Fruit fly (Drosophila melanogaster) whole organism, prepupa: ENCODE measurements around the gene mus301.

ENCODE experiments used
- CG16779 ChIP-seq: fragments of 200-800 bp; sonication (Bioruptor generic); optimal IDR thresholded peaks from 3 replicates; lab custom pipeline; 2017; ENCODE audit warnings: missing biosample characterization, mild to moderate bottlenecking, missing genetic modification characterization
- CG3919 ChIP-seq: fragments of 200-800 bp; sonication (Bioruptor generic); optimal IDR thresholded peaks from 3 replicates; lab custom pipeline; 2016; ENCODE audit warnings: missing biosample characterization, missing genetic modification characterization
- Eip93F ChIP-seq: fragments of 200-800 bp; sonication (Bioruptor generic); optimal IDR thresholded peaks from 2 replicates; lab custom pipeline; 2016; ENCODE audit warnings: missing biosample characterization, mild to moderate bottlenecking, missing genetic modification characterization
- Hr4 ChIP-seq: fragments of 200-800 bp; sonication (Bioruptor generic); optimal IDR thresholded peaks from 3 replicates; lab custom pipeline; 2016; ENCODE audit warnings: missing biosample characterization, missing genetic modification characterization
- Met ChIP-seq: fragments of 200-800 bp; sonication (Bioruptor generic); optimal IDR thresholded peaks from 3 replicates; lab custom pipeline; 2016; ENCODE audit warnings: missing biosample characterization, missing genetic modification characterization
- Sox14 ChIP-seq: fragments of 200-800 bp; sonication (Bioruptor generic); optimal IDR thresholded peaks from 3 replicates; lab custom pipeline; 2016; ENCODE audit warnings: missing biosample characterization, missing genetic modification characterization
- achi ChIP-seq: fragments of 200-800 bp; sonication (Bioruptor generic); optimal IDR thresholded peaks from 3 replicates; lab custom pipeline; 2016; ENCODE audit warnings: missing biosample characterization, missing genetic modification characterization
- acj6 ChIP-seq: fragments of 200-800 bp; sonication (Bioruptor generic); optimal IDR thresholded peaks from 3 replicates; lab custom pipeline; 2016; ENCODE audit warnings: missing biosample characterization, missing genetic modification characterization
- dsx ChIP-seq: fragments of 200-800 bp; optimal IDR thresholded peaks from 3 replicates; lab custom pipeline; 2019; ENCODE audit warnings: missing biosample characterization, mild to moderate bottlenecking, missing genetic modification characterization, moderate library complexity; ENCODE audit not compliant: poor library complexity, severe bottlenecking
- fd59A ChIP-seq: fragments of 200-800 bp; sonication (Bioruptor generic); optimal IDR thresholded peaks from 2 replicates; lab custom pipeline; 2017; ENCODE audit warnings: missing biosample characterization, mild to moderate bottlenecking, missing genetic modification characterization, missing genetic modification reagents
- pdm3 ChIP-seq: fragments of 200-800 bp; sonication (Bioruptor generic); optimal IDR thresholded peaks from 3 replicates; lab custom pipeline; 2016; ENCODE audit warnings: missing biosample characterization, missing genetic modification characterization
- salr ChIP-seq, 2 experiments: fragments of 200-800 bp; sonication (Bioruptor generic); optimal IDR thresholded peaks; 3 replicates each; lab custom pipeline; 2016 to 2018; ENCODE audit warnings: missing biosample characterization in 2 of 2, missing genetic modification characterization in 2 of 2, mild to moderate bottlenecking in 1 of 2

DNA sequence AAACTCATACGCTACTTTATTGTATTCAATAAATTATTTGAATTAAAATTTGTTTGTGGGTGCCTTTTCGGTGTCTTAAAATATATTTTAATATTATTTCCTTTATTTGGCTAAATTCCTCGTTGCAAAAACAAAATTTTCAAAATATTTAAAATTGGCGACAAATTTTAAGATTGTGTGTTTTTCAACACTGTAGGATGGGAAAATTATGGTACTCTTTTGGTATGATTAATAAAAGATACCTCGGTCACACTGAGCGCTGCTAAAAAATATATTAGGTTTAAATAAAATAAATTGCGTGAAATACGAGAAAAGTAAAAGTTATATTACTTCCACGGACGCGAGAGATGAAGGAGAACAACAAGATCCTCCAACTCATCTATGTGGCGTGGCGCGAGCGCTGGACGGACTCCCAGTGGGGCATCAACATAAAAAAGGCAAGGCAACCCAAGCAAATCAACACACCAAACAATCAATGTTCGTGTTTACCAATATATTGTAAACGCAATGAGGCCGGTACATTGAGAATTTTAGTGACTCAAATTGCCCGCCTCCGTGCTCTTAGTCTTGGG, 53.5 kb downstream of the mus301 start, which contains the start of gene MED24:
- no peak for TF ChIP-seq salr (GFP tag; optimal IDR thresholded peaks at IDR 0.05; lab: Kevin White, UChicago)
- TF ChIP-seq Eip93F = no peak
- no peak for TF ChIP-seq fd59A (GFP tag; lab: Kevin White, UChicago)
- TF ChIP-seq achi (GFP tag; lab: Kevin White, UChicago) = no peak
- no peak for TF ChIP-seq CG16779 (tag; lab: Kevin White, UChicago)
- no peak for TF ChIP-seq pdm3
- no peak for TF ChIP-seq dsx (GFP tag; lab: Kevin White, UChicago)
- TF ChIP-seq Sox14 = no peak
- no peak for TF ChIP-seq Hr4 (GFP tag; lab: Kevin White, UChicago)
- TF ChIP-seq CG3919 (GFP tag; lab: Kevin White, UChicago) = no peak
- no peak for TF ChIP-seq acj6 (GFP tag; lab: Kevin White, UChicago)
- no peak for TF ChIP-seq Met (GFP tag; lab: Kevin White, UChicago)
